Worm (Caenorhabditis elegans) whole organism, midembryonic: ENCODE results near the gene pak-1.

Experiments
- T22C8.4 ChIP-seq: fragments of 200-800 bp; sonication (Bioruptor generic); IDR thresholded peaks from 2 replicates; pipeline ENCODE4 v1.3.6; 2022; ENCODE audit warnings: missing genetic modification characterization, missing compliant biosample characterization
- flt-1 ChIP-seq: fragments of 200-800 bp; sonication (Bioruptor generic); IDR thresholded peaks from 2 replicates; pipeline ENCODE4 v1.3.6; 2022; ENCODE audit warnings: missing genetic modification characterization, missing compliant biosample characterization
- med-1 ChIP-seq: sonication (generic microtip); optimal IDR thresholded peaks from 2 replicates; lab custom pipeline; 2017; ENCODE audit warnings: missing genetic modification characterization, mild to moderate bottlenecking, missing compliant biosample characterization, antibody characterized with exemption, missing genetic modification reagents; ENCODE audit not compliant: insufficient read depth
- ref-1 ChIP-seq: fragments of 200-800 bp; sonication (Bioruptor generic); conservative IDR thresholded peaks from 2 replicates; pipeline ENCODE4 v1.3.6; 2022; ENCODE audit warnings: missing genetic modification reagents, missing genetic modification characterization, missing compliant biosample characterization
- ztf-23 ChIP-seq: fragments of 200-800 bp; sonication (Bioruptor generic); IDR thresholded peaks from 2 replicates; pipeline ENCODE4 v1.3.6; 2022; ENCODE audit warnings: missing genetic modification reagents, missing genetic modification characterization, missing compliant biosample characterization
- ztf-29 ChIP-seq: fragments of 200-800 bp; sonication (Bioruptor generic); IDR thresholded peaks from 2 replicates; pipeline ENCODE4 v1.3.6; 2022; ENCODE audit warnings: missing genetic modification reagents, missing genetic modification characterization, missing compliant biosample characterization

DNA sequence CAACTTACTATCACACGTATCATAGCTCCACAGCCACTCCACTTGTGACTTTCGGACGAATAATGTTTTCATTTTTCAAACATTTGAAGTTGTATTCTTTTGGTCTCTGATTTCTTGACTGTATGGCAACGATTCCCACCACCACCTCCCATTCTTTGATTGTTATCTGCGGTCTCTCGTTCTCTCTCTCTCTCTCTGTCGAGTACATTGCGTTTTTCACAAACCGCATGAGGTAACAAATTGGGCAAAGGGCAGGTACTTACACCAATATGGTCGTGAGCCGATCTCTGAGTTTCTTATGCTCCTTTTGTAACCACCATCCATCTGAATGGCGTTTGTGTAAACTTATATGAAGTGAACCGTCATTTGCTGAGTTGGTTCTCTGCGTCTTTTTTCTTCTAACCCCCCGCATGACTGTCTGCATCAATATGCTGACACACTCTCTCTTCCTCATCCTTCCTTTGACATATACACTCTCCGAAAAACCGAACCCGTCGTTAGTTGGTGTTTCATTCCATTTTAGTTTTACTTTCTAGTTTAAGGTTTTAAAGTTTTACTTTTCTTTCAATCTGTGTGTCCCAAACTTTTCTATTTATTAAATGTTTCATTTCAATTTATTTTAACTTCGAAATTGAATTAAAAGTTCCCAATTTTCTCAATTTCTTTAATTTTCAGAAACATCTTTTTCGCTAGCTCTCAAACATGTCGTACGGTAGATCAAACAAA lies 9.3 kb upstream of the pak-1 start, which contains the start of gene gln-1:
- TF ChIP-seq T22C8.4 (GFP tag; lab: Robert Waterston, UW) (no peak), ztf-29 (GFP tag; lab: Robert Waterston, UW) (no peak), flt-1 (no peak), med-1 (GFP tag; lab: Kevin White, UChicago) (no peak), ref-1 (GFP tag; lab: Robert Waterston, UW) (no peak), ztf-23 (GFP tag; lab: Robert Waterston, UW) (0 out of 2 replicates have a peak, but pooled peaks have one; percentile 18)
